Fruit fly (Drosophila melanogaster): ENCODE measurements around the gene Sgt1.

DNA sequence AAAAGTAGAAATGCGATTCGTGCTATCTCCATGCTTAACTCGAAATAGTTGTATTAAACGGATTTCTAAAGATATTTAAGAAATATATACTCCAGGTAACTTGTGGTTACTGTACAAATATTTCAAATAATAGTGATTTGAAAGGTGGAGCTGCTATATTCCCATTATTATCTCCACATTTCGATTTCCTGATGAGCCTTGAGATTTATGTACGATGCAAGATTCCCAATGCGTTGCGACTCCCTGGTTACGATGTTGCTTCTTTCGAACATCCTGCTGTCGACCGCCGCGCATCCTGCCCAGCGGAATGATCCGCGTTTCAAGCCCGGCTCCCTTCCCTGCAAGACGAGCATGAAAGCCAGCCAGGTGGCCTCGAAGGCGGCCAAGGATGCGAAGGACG is 7.0 kb upstream of the Sgt1 start, which contains the start of the genes CG11694 and CG11698:
- TF ChIP-seq pan (optimal IDR thresholded peaks at IDR 0.05): no peak
- no peak for TF ChIP-seq CrebA (GFP tag; optimal IDR thresholded peaks at IDR 0.05; ENCODE audit: borderline replicate concordance)
- TF ChIP-seq psq (GFP tag; optimal IDR thresholded peaks at IDR 0.05): no peak
- TF ChIP-seq dmrt93B (GFP tag; optimal IDR thresholded peaks at IDR 0.05): no peak
- no peak for TF ChIP-seq OdsH (GFP tag; optimal IDR thresholded peaks at IDR 0.05)
- TF ChIP-seq sv (GFP tag; optimal IDR thresholded peaks at IDR 0.05): no peak
- no peak for TF ChIP-seq tai (GFP tag; optimal IDR thresholded peaks at IDR 0.05)
- no peak for TF ChIP-seq Hr78 (GFP tag; optimal IDR thresholded peaks at IDR 0.05)
- TF ChIP-seq Dfd (GFP tag; optimal IDR thresholded peaks at IDR 0.05): no peak

Measured in whole organism, wandering third instar larva.